Fruit fly (Drosophila melanogaster): ENCODE measurements around the gene snRNP-U1-C.
A peak's percentile ranks its signal among the peaks of the same experiment; 100 is the strongest.

The snRNP-U1-C gene

DNA sequence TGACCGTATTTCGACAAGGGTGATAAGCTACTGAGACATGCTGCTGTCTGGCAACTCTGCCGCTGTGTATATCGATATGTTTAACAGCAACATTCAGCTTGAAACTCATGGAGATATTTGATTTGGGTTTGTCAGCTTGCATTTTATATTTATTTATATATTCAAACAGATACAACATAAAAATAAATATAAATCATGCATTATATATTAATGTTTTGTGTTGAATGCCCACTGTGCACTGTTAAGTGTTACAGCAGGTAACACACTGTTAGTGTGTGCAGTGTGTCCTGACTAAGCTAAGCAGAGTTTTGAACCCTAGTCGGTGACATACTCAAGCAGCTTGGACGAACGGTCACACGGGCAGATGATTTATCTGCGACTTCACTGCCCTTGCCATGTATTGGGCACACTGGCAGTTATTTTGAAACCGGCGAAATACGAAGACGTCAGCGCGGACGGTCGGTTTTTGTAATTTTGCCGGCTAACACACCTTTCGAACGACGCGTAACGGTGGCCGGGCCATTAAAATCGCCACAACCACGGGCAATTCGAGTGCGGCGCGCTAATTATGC, at the start of gene snRNP-U1-C, which contains the start of gene gukh (continued):
- TF ChIP-seq gem (tag; optimal IDR thresholded peaks at IDR 0.05) (peak; percentile 92), CG2712 (tag; optimal IDR thresholded peaks at IDR 0.05) (peak; percentile 88), CG10209 (GFP tag; optimal IDR thresholded peaks at IDR 0.05) (peak; percentile 78), CG2129 (GFP tag; IDR thresholded peaks at IDR 0.05; ENCODE audit: partially characterized antibody) (peak; percentile 70; the same call in 1 of the 2 replicates), odd (GFP tag; optimal IDR thresholded peaks at IDR 0.05) (peak; percentile 61), CG4854 (GFP tag; optimal IDR thresholded peaks at IDR 0.05) (peak; percentile 25), CTCF (GFP tag; optimal IDR thresholded peaks at IDR 0.05) (peak; percentile 41), Fer1 (GFP tag; optimal IDR thresholded peaks at IDR 0.05) (peak; percentile 80), Aef1 (GFP tag; IDR thresholded peaks at IDR 0.05) (no peak; the same call in 2 of the 3 replicates), zfh2 (GFP tag; optimal IDR thresholded peaks at IDR 0.05) (peak; percentile 51), CG9437 (GFP tag; optimal IDR thresholded peaks at IDR 0.05) (peak; percentile 53), ab (GFP tag; optimal IDR thresholded peaks at IDR 0.05) (no peak), Dll (GFP tag; IDR thresholded peaks at IDR 0.05; ENCODE audit: partially characterized antibody) (peak; percentile 84), CG16863 (GFP tag; optimal IDR thresholded peaks at IDR 0.05) (peak; percentile 11), CG6791 (GFP tag; IDR thresholded peaks at IDR 0.05; ENCODE audit: partially characterized antibody) (peak; percentile 39; the same call in 2 of the 3 replicates), pzg (GFP tag; optimal IDR thresholded peaks at IDR 0.05) (peak; percentile 98), CG7786 (GFP tag; optimal IDR thresholded peaks at IDR 0.05) (no peak), B-H1 (GFP tag; IDR thresholded peaks at IDR 0.05) (peak; percentile 54; the same call in 1 of the 3 replicates), otp (GFP tag; IDR thresholded peaks at IDR 0.05) (peak; percentile 75; the same call in 2 of the 3 replicates), da (GFP tag; optimal IDR thresholded peaks at IDR 0.05) (no peak), yki (optimal IDR thresholded peaks at IDR 0.05) (no peak), Sox102F (GFP tag; optimal IDR thresholded peaks at IDR 0.05) (peak; percentile 84), Spps (tag; optimal IDR thresholded peaks at IDR 0.05) (peak; percentile 50), twi (tag; optimal IDR thresholded peaks at IDR 0.05) (peak; percentile 66), scrt (GFP tag; optimal IDR thresholded peaks at IDR 0.05) (peak; percentile 53), CG4820 (GFP tag; optimal IDR thresholded peaks at IDR 0.05) (peak; percentile 39), ftz-f1 (GFP tag; optimal IDR thresholded peaks at IDR 0.05) (no peak), hkb (optimal IDR thresholded peaks at IDR 0.05) (no peak), hkb (GFP tag; IDR thresholded peaks at IDR 0.05) (peak; percentile 88), CG8089 (GFP tag; optimal IDR thresholded peaks at IDR 0.05) (no peak), Opbp (GFP tag; IDR thresholded peaks at IDR 0.05; ENCODE audit: partially characterized antibody) (peak; percentile 57; the same call in 2 of the 3 replicates), Abd-B (GFP tag; optimal IDR thresholded peaks at IDR 0.05) (peak; percentile 70), run (tag; optimal IDR thresholded peaks at IDR 0.05) (peak; percentile 55), CG12391 (tag; optimal IDR thresholded peaks at IDR 0.05) (peak; percentile 92), Nf-YB (GFP tag; optimal IDR thresholded peaks at IDR 0.05) (peak; percentile 60), cg (GFP tag; optimal IDR thresholded peaks at IDR 0.05) (no peak), CG1832 (GFP tag; optimal IDR thresholded peaks at IDR 0.05) (no peak), exex (tag; optimal IDR thresholded peaks at IDR 0.05) (peak; percentile 43), Dad (GFP tag; optimal IDR thresholded peaks at IDR 0.05) (no peak), vnd (GFP tag; IDR thresholded peaks at IDR 0.05; ENCODE audit: partially characterized antibody) (no peak; the same call in 1 of the 3 replicates), jigr1 (GFP tag; IDR thresholded peaks at IDR 0.05) (no peak), Doc2 (GFP tag; IDR thresholded peaks at IDR 0.05) (no peak), Poxn (GFP tag; IDR thresholded peaks at IDR 0.05) (peak; percentile 35), CG12104 (GFP tag; optimal IDR thresholded peaks at IDR 0.05) (peak; percentile 9), CG4404 (GFP tag; IDR thresholded peaks at IDR 0.05) (peak; percentile 70), Bteb2 (GFP tag; optimal IDR thresholded peaks at IDR 0.05) (peak; percentile 41), croc (GFP tag; conservative IDR thresholded peaks at IDR 0.05) (peak; percentile 55; the same call in 1 of the 3 replicates), CG17612 (GFP tag; IDR thresholded peaks at IDR 0.05) (peak; percentile 54), CG6689 (GFP tag; IDR thresholded peaks at IDR 0.05) (peak; percentile 72), btn (GFP tag; optimal IDR thresholded peaks at IDR 0.05) (no peak), CG10959 (GFP tag; IDR thresholded peaks at IDR 0.05) (peak; percentile 56; the same call in 1 of the 2 replicates)

Measured in whole organism, embryonic.